Fruit fly (Drosophila melanogaster) whole organism, embryonic: ENCODE results near the gene CG34163.

ENCODE experiments used
- Abd-B ChIP-seq: fragments of 200-800 bp; sonication (Bioruptor generic); optimal IDR thresholded peaks from 2 replicates; lab custom pipeline; 2018; ENCODE audit warnings: missing biosample characterization, mild to moderate bottlenecking, missing genetic modification characterization, moderate library complexity
- B-H1 ChIP-seq: fragments of 200-800 bp; sonication (Bioruptor generic); IDR thresholded peaks from 3 replicates; pipeline ENCODE4 v1.3.6; 2022; ENCODE audit warnings: missing biosample characterization, missing genetic modification characterization
- CG10209 ChIP-seq: fragments of 200-800 bp; sonication (Bioruptor generic); optimal IDR thresholded peaks from 3 replicates; lab custom pipeline; 2017; ENCODE audit warnings: missing biosample characterization, mild to moderate bottlenecking, missing genetic modification characterization, missing genetic modification reagents
- CG10979 ChIP-seq: fragments of 200-800 bp; sonication (Bioruptor generic); optimal IDR thresholded peaks from 2 replicates; lab custom pipeline; 2018; ENCODE audit warnings: missing biosample characterization, mild to moderate bottlenecking, missing genetic modification characterization, moderate library complexity
- CG11723 ChIP-seq: fragments of 200-800 bp; sonication (Bioruptor generic); optimal IDR thresholded peaks from 2 replicates; lab custom pipeline; 2017; ENCODE audit warnings: missing biosample characterization, mild to moderate bottlenecking, missing genetic modification characterization
- CG12236 ChIP-seq: fragments of 200-800 bp; sonication (Bioruptor generic); optimal IDR thresholded peaks from 2 replicates; lab custom pipeline; 2016; ENCODE audit warnings: missing biosample characterization, missing genetic modification characterization
- CG12299 ChIP-seq: fragments of 200-800 bp; sonication (Bioruptor generic); optimal IDR thresholded peaks from 2 replicates; lab custom pipeline; 2018; ENCODE audit warnings: missing biosample characterization, mild to moderate bottlenecking, missing genetic modification characterization
- CG12391 ChIP-seq: fragments of 200-800 bp; sonication (Bioruptor generic); optimal IDR thresholded peaks from 3 replicates; lab custom pipeline; 2018; ENCODE audit warnings: missing biosample characterization, mild to moderate bottlenecking, missing genetic modification characterization, moderate library complexity
- CG12942 ChIP-seq: fragments of 200-800 bp; sonication (Bioruptor generic); optimal IDR thresholded peaks from 3 replicates; lab custom pipeline; 2016; ENCODE audit warnings: missing biosample characterization, missing genetic modification characterization
- CG14710 ChIP-seq: fragments of 200-800 bp; sonication (Bioruptor generic); optimal IDR thresholded peaks from 3 replicates; lab custom pipeline; 2019; ENCODE audit warnings: missing biosample characterization, mild to moderate bottlenecking, missing genetic modification characterization, moderate library complexity
- CG15696 ChIP-seq: fragments of 200-800 bp; sonication (Bioruptor generic); optimal IDR thresholded peaks from 2 replicates; lab custom pipeline; 2019; ENCODE audit warnings: missing biosample characterization, mild to moderate bottlenecking, missing genetic modification characterization, moderate library complexity
- CG1603 ChIP-seq: fragments of 200-800 bp; sonication (Bioruptor generic); optimal IDR thresholded peaks from 2 replicates; lab custom pipeline; 2019; ENCODE audit warnings: missing biosample characterization, mild to moderate bottlenecking, missing genetic modification characterization, moderate library complexity
- CG16815 ChIP-seq: fragments of 200-800 bp; sonication (Bioruptor generic); optimal IDR thresholded peaks from 3 replicates; lab custom pipeline; 2017; ENCODE audit warnings: missing biosample characterization, mild to moderate bottlenecking, missing genetic modification characterization
- CG17328 ChIP-seq: fragments of 200-800 bp; sonication (Bioruptor generic); IDR thresholded peaks from 2 replicates; pipeline ENCODE4 v1.3.6; 2022; ENCODE audit warnings: missing biosample characterization, missing genetic modification characterization
- CG17359 ChIP-seq: fragments of 200-800 bp; sonication (Bioruptor generic); optimal IDR thresholded peaks from 3 replicates; lab custom pipeline; 2018; ENCODE audit warnings: missing biosample characterization, mild to moderate bottlenecking, missing genetic modification characterization, moderate library complexity
- CG18262 ChIP-seq: fragments of 200-800 bp; optimal IDR thresholded peaks from 3 replicates; lab custom pipeline; 2019; ENCODE audit warnings: missing biosample characterization, mild to moderate bottlenecking, missing genetic modification characterization, moderate library complexity
- CG18619 ChIP-seq: fragments of 200-800 bp; sonication (Bioruptor generic); optimal IDR thresholded peaks from 3 replicates; lab custom pipeline; 2017; ENCODE audit warnings: missing biosample characterization, mild to moderate bottlenecking, missing genetic modification characterization
- CG30020 ChIP-seq: fragments of 200-800 bp; optimal IDR thresholded peaks from 2 replicates; lab custom pipeline; 2019; ENCODE audit warnings: missing biosample characterization, mild to moderate bottlenecking, missing genetic modification characterization, moderate library complexity
- CG30403 ChIP-seq: fragments of 200-800 bp; sonication (Bioruptor generic); optimal IDR thresholded peaks from 3 replicates; lab custom pipeline; 2016; ENCODE audit warnings: missing biosample characterization, missing genetic modification characterization
- CG3281 ChIP-seq: fragments of 200-800 bp; sonication (Bioruptor generic); optimal IDR thresholded peaks from 3 replicates; lab custom pipeline; 2017; ENCODE audit warnings: missing biosample characterization, mild to moderate bottlenecking, missing genetic modification characterization
- CG33213 ChIP-seq: fragments of 200-800 bp; sonication (Bioruptor generic); optimal IDR thresholded peaks from 3 replicates; lab custom pipeline; 2016; ENCODE audit warnings: missing biosample characterization, missing genetic modification characterization
- CG3847 ChIP-seq: fragments of 200-800 bp; sonication (Bioruptor generic); IDR thresholded peaks from 2 replicates; pipeline ENCODE4 v1.3.6; 2022; ENCODE audit warnings: missing biosample characterization, missing genetic modification characterization
- CG7987 ChIP-seq: fragments of 200-800 bp; sonication (Bioruptor generic); optimal IDR thresholded peaks from 2 replicates; lab custom pipeline; 2018; ENCODE audit warnings: missing biosample characterization, mild to moderate bottlenecking, missing genetic modification characterization, moderate library complexity
- CG8388 ChIP-seq: fragments of 200-800 bp; sonication (Bioruptor generic); optimal IDR thresholded peaks from 2 replicates; lab custom pipeline; 2019; ENCODE audit warnings: missing biosample characterization, mild to moderate bottlenecking, missing genetic modification characterization, moderate library complexity
- CG9876 ChIP-seq: fragments of 200-800 bp; sonication (Bioruptor generic); optimal IDR thresholded peaks from 2 replicates; lab custom pipeline; 2016; ENCODE audit warnings: missing biosample characterization, missing genetic modification characterization
- Dek ChIP-seq: fragments of 200-800 bp; sonication (Bioruptor generic); optimal IDR thresholded peaks from 3 replicates; lab custom pipeline; 2019; ENCODE audit warnings: missing biosample characterization, mild to moderate bottlenecking, missing genetic modification characterization, moderate library complexity
- Dip2 ChIP-seq: fragments of 200-800 bp; sonication (Bioruptor generic); IDR thresholded peaks from 2 replicates; pipeline ENCODE4 v1.3.6; 2022; ENCODE audit warnings: missing biosample characterization, missing genetic modification characterization
- Doc2 ChIP-seq: fragments of 200-800 bp; sonication (Bioruptor generic); IDR thresholded peaks from 2 replicates; pipeline ENCODE4 v1.3.6; 2022; ENCODE audit warnings: missing biosample characterization, missing genetic modification characterization
- E2f2 ChIP-seq: fragments of 200-800 bp; sonication (Bioruptor generic); IDR thresholded peaks from 2 replicates; pipeline ENCODE4 v1.3.6; 2022; ENCODE audit warnings: missing biosample characterization, missing genetic modification characterization
- Eip74EF ChIP-seq, 2 experiments: fragments of 200-800 bp in 1 of 2; fragments of >200 bp in 1 of 2; sonication (Bioruptor generic) in 1 of 2; optimal IDR thresholded peaks; 2 replicates each; lab custom pipeline; 2017 to 2019; ENCODE audit warnings: missing biosample characterization in 2 of 2, missing genetic modification characterization in 2 of 2, mild to moderate bottlenecking in 1 of 2, moderate library complexity in 1 of 2
- Nf-YA ChIP-seq: fragments of 200-800 bp; sonication (Bioruptor generic); IDR thresholded peaks from 2 replicates; pipeline ENCODE4 v1.3.6; 2022; ENCODE audit warnings: missing biosample characterization, missing genetic modification characterization
- Oli ChIP-seq: fragments of 200-800 bp; sonication (Bioruptor generic); optimal IDR thresholded peaks from 2 replicates; lab custom pipeline; 2018; ENCODE audit warnings: missing biosample characterization, mild to moderate bottlenecking, missing genetic modification characterization, moderate library complexity
- Pdp1 ChIP-seq, 2 experiments: fragments of 200-800 bp; sonication (Bioruptor generic); optimal IDR thresholded peaks; 3 replicates each; lab custom pipeline; 2016; ENCODE audit warnings: missing biosample characterization in 2 of 2, missing genetic modification characterization in 2 of 2, mild to moderate bottlenecking in 1 of 2, moderate library complexity in 1 of 2
- Rx ChIP-seq: fragments of 200-800 bp; sonication (Bioruptor generic); IDR thresholded peaks from 2 replicates; pipeline ENCODE4 v1.3.6; 2022; ENCODE audit warnings: missing biosample characterization, missing genetic modification characterization
- eve ChIP-seq, 2 experiments: fragments of >200 bp; optimal IDR thresholded peaks; 2 replicates each; lab custom pipeline; 2017; ENCODE audit warnings: missing biosample characterization in 2 of 2, missing genetic modification characterization in 2 of 2
- exex ChIP-seq: fragments of 200-800 bp; sonication (Bioruptor generic); optimal IDR thresholded peaks from 4 replicates; lab custom pipeline; 2018; ENCODE audit warnings: missing biosample characterization, mild to moderate bottlenecking, missing genetic modification characterization, moderate library complexity
- hkb ChIP-seq, 2 experiments: fragments of 200-800 bp in 1 of 2; fragments of >200 bp in 1 of 2; sonication (Bioruptor generic) in 1 of 2; IDR thresholded peaks in 1 of 2; optimal IDR thresholded peaks in 1 of 2; 2 replicates each; pipeline versions ENCODE4 v1.3.6 to Lab custom; 2017 to 2022; ENCODE audit warnings: missing biosample characterization in 1 of 2, missing genetic modification characterization in 1 of 2
- ken ChIP-seq: fragments of 200-800 bp; sonication (Bioruptor generic); IDR thresholded peaks from 3 replicates; pipeline ENCODE4 v1.3.6; 2022; ENCODE audit warnings: missing biosample characterization, missing genetic modification characterization
- lola ChIP-seq, 3 experiments: fragments of >200 bp in 2 of 3; fragments of 200-800 bp in 1 of 3; sonication (Bioruptor generic) in 1 of 3; optimal IDR thresholded peaks; 2 replicates each; lab custom pipeline; 2017 to 2019; ENCODE audit warnings: missing biosample characterization in 3 of 3, missing genetic modification characterization in 3 of 3, mild to moderate bottlenecking in 1 of 3, moderate library complexity in 1 of 3
- lov ChIP-seq, 2 experiments: fragments of 200-800 bp in 1 of 2; fragments of >200 bp in 1 of 2; sonication (Bioruptor generic) in 1 of 2; IDR thresholded peaks in 1 of 2; optimal IDR thresholded peaks in 1 of 2; 2 replicates in 1 of 2; 3 replicates in 1 of 2; pipeline versions ENCODE4 v1.3.6 to Lab custom; 2017 to 2022; ENCODE audit warnings: missing biosample characterization in 1 of 2, missing genetic modification characterization in 1 of 2
- mam ChIP-seq: fragments of 200-800 bp; sonication (Bioruptor generic); optimal IDR thresholded peaks from 3 replicates; lab custom pipeline; 2016; ENCODE audit warnings: missing biosample characterization, missing genetic modification characterization
- nerfin-2 ChIP-seq: fragments of 200-800 bp; sonication (Bioruptor generic); IDR thresholded peaks from 2 replicates; pipeline ENCODE4 v1.3.6; 2022; ENCODE audit warnings: missing biosample characterization, missing genetic modification characterization; ENCODE audit not compliant: partially characterized antibody
- nom ChIP-seq: fragments of 200-800 bp; sonication (Bioruptor generic); optimal IDR thresholded peaks from 2 replicates; lab custom pipeline; 2017; ENCODE audit warnings: missing biosample characterization, missing genetic modification characterization, mild to moderate bottlenecking, moderate library complexity, missing genetic modification reagents
- p53 ChIP-seq: fragments of 200-800 bp; sonication (Bioruptor generic); optimal IDR thresholded peaks from 2 replicates; lab custom pipeline; 2016; ENCODE audit warnings: missing biosample characterization, missing genetic modification characterization
- pzg ChIP-seq: fragments of 200-800 bp; sonication (Bioruptor generic); optimal IDR thresholded peaks from 3 replicates; lab custom pipeline; 2018; ENCODE audit warnings: missing biosample characterization, mild to moderate bottlenecking, missing genetic modification characterization, moderate library complexity
- schlank ChIP-seq: fragments of 200-800 bp; sonication (Bioruptor generic); optimal IDR thresholded peaks from 2 replicates; lab custom pipeline; 2018; ENCODE audit warnings: missing biosample characterization, mild to moderate bottlenecking, missing genetic modification characterization
- sqz ChIP-seq: fragments of 200-800 bp; sonication (Bioruptor generic); optimal IDR thresholded peaks from 3 replicates; lab custom pipeline; 2018; ENCODE audit warnings: missing biosample characterization, mild to moderate bottlenecking, missing genetic modification characterization
- stc ChIP-seq: fragments of 200-800 bp; sonication (Bioruptor generic); IDR thresholded peaks from 2 replicates; pipeline ENCODE4 v1.3.6; 2022; ENCODE audit warnings: missing biosample characterization, missing genetic modification characterization
- zfh1 ChIP-seq: fragments of 200-800 bp; sonication (Bioruptor generic); IDR thresholded peaks from 3 replicates; pipeline ENCODE4 v1.3.6; 2022; ENCODE audit warnings: missing biosample characterization, missing genetic modification characterization

The CG34163 gene

DNA sequence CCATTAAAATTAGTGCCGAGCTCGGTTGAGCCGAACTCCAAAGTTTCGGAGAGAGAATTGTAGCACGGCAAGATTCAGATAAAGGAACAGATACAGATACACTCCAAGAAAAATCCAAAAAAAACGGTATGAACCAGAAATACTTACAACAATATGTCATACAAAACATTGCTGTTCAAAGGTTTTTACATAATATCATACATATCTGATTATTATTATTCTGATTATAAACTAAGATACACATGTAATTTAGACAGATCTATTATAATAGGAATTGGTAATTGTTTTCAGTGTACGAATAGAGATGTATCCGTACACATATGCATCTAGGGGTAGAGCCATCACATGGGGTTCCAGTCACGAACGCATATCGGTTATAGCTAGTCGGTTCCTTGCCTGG, 8.0 kb upstream of the CG34163 start (continued):
- TF ChIP-seq CG10209 (GFP tag; lab: Kevin White, UChicago) (no peak), hkb (optimal IDR thresholded peaks at IDR 0.05; lab: Kevin White, UChicago) (no peak), hkb (GFP tag; IDR thresholded peaks at IDR 0.05; lab: Robert Waterston, UW) (0 out of 2 replicates have a peak, but pooled peaks have one; percentile 15), CG7987 (GFP tag; lab: Kevin White, UChicago) (no peak), CG33213 (GFP tag; lab: Kevin White, UChicago) (no peak), schlank (no peak), mam (no peak), CG9876 (GFP tag; lab: Kevin White, UChicago) (no peak), CG18619 (no peak), CG8388 (peak; percentile 27), CG10979 (tag; lab: Kevin White, UChicago) (peak; percentile 17), CG17328 (GFP tag; lab: Robert Waterston, UW) (no peak), eve (GFP tag; optimal IDR thresholded peaks at IDR 0.05; lab: Kevin White, UChicago) (no peak), E2f2 (no peak), CG14710 (tag; lab: Kevin White, UChicago) (peak; percentile 7), CG18262 (tag; lab: Kevin White, UChicago) (peak; percentile 20), Rx (GFP tag; lab: Robert Waterston, UW) (no peak), CG30020 (no peak), CG12299 (tag; lab: Kevin White, UChicago) (no peak), Pdp1 (GFP tag; optimal IDR thresholded peaks at IDR 0.05; lab: Kevin White, UChicago) (no peak), stc (GFP tag; lab: Robert Waterston, UW) (no peak), CG15696 (tag; lab: Kevin White, UChicago) (no peak), lov (optimal IDR thresholded peaks at IDR 0.05; lab: Kevin White, UChicago) (no peak), lov (GFP tag; IDR thresholded peaks at IDR 0.05; lab: Robert Waterston, UW) (no peak), lola (GFP tag; optimal IDR thresholded peaks at IDR 0.05; lab: Kevin White, UChicago) (peak in 1 of 3 experiments; percentile 58), CG12236 (GFP tag; lab: Kevin White, UChicago) (no peak), CG16815 (GFP tag; lab: Kevin White, UChicago) (peak; percentile 25), B-H1 (GFP tag; lab: Robert Waterston, UW) (no peak), CG12942 (GFP tag; lab: Kevin White, UChicago) (no peak), CG11723 (no peak), ken (GFP tag; lab: Robert Waterston, UW) (no peak), CG30403 (GFP tag; lab: Kevin White, UChicago) (no peak), CG1603 (tag; lab: Kevin White, UChicago) (peak; percentile 29), CG3281 (no peak), Oli (tag; lab: Kevin White, UChicago) (peak; percentile 10), Dip2 (GFP tag; lab: Robert Waterston, UW) (no peak), p53 (GFP tag; lab: Kevin White, UChicago) (no peak), sqz (GFP tag; lab: Kevin White, UChicago) (no peak), pzg (GFP tag; lab: Kevin White, UChicago) (no peak), zfh1 (GFP tag; lab: Robert Waterston, UW) (no peak), CG12391 (tag; lab: Kevin White, UChicago) (peak; percentile 40), nom (no peak), Doc2 (GFP tag; lab: Robert Waterston, UW) (no peak), CG17359 (tag; lab: Kevin White, UChicago) (peak; percentile 13), CG3847 (GFP tag; lab: Robert Waterston, UW) (no peak), Abd-B (GFP tag; lab: Kevin White, UChicago) (no peak), Nf-YA (GFP tag; lab: Robert Waterston, UW) (no peak), nerfin-2 (GFP tag; lab: Robert Waterston, UW) (no peak), Dek (tag; lab: Kevin White, UChicago) (no peak), Eip74EF (GFP tag; optimal IDR thresholded peaks at IDR 0.05; lab: Kevin White, UChicago) (no peak), exex (tag; lab: Kevin White, UChicago) (no peak)
